Worm (Caenorhabditis elegans) whole organism, L4 larva: ENCODE results near the gene nhr-92.

Experiments
- D1046.2 ChIP-seq: fragments of 200-800 bp; sonication (Bioruptor generic); IDR thresholded peaks from 2 replicates; pipeline ENCODE4 v1.3.6; 2022; ENCODE audit warnings: missing genetic modification characterization, missing compliant biosample characterization
- F26F4.8 ChIP-seq: fragments of 200-800 bp; sonication (Bioruptor generic); conservative IDR thresholded peaks from 2 replicates; pipeline ENCODE4 v1.3.6; 2022; ENCODE audit warnings: missing genetic modification characterization, missing compliant biosample characterization
- T20F7.1 ChIP-seq: fragments of 200-800 bp; sonication (Bioruptor generic); optimal IDR thresholded peaks from 2 replicates; lab custom pipeline; 2018; ENCODE audit warnings: mild to moderate bottlenecking, missing genetic modification characterization, missing compliant biosample characterization
- Y105C5A.15 ChIP-seq: fragments of 200-800 bp; sonication (Bioruptor generic); IDR thresholded peaks from 2 replicates; pipeline ENCODE4 v1.3.6; 2022; ENCODE audit warnings: missing genetic modification characterization, missing compliant biosample characterization
- Y5F2A.4 ChIP-seq: fragments of 200-800 bp; sonication (Bioruptor generic); optimal IDR thresholded peaks from 2 replicates; lab custom pipeline; 2018; ENCODE audit warnings: mild to moderate bottlenecking, missing genetic modification characterization, missing compliant biosample characterization
- aha-1 ChIP-seq: fragments of 150-350 bp; peaks from one replicate; lab custom pipeline; 2014; ENCODE audit warnings: missing biosample characterization, missing genetic modification characterization
- aly-2 ChIP-seq: sonication (generic microtip); optimal IDR thresholded peaks from 2 replicates; lab custom pipeline; 2018; ENCODE audit warnings: missing biosample characterization, missing genetic modification characterization
- ama-1 ChIP-seq: fragments of 150-350 bp; optimal IDR thresholded peaks from 2 replicates; lab custom pipeline; 2014; ENCODE audit warnings: inconsistent platforms, mixed read lengths
- ceh-28 ChIP-seq: fragments of 150-350 bp; optimal IDR thresholded peaks from 2 replicates; lab custom pipeline; 2014; ENCODE audit warnings: missing biosample characterization, missing genetic modification reagents, missing genetic modification characterization
- ceh-82 ChIP-seq: sonication (generic microtip); optimal IDR thresholded peaks from 2 replicates; lab custom pipeline; 2017; ENCODE audit warnings: missing biosample characterization, missing genetic modification characterization
- ces-1 ChIP-seq: fragments of 150-350 bp; sonication (generic microtip); optimal IDR thresholded peaks from 4 replicates; lab custom pipeline; 2014; ENCODE audit warnings: missing biosample characterization, missing genetic modification reagents, missing genetic modification characterization
- cey-2 ChIP-seq: sonication (generic microtip); optimal IDR thresholded peaks from 3 replicates; lab custom pipeline; 2017; ENCODE audit warnings: missing genetic modification characterization, mild to moderate bottlenecking, missing compliant biosample characterization, antibody characterized with exemption, borderline replicate concordance; ENCODE audit not compliant: insufficient read depth
- daf-16 ChIP-seq, 3 experiments: sonication (generic microtip); optimal IDR thresholded peaks; 2 replicates each; lab custom pipeline; 2016 to 2017; ENCODE audit warnings: missing genetic modification characterization in 3 of 3, missing genetic modification reagents in 3 of 3, mild to moderate bottlenecking in 2 of 3, missing compliant biosample characterization in 2 of 3, missing biosample characterization in 1 of 3, moderate library complexity in 1 of 3
- daf-19 ChIP-seq: fragments of 200-800 bp; sonication (Bioruptor generic); conservative IDR thresholded peaks from 2 replicates; pipeline ENCODE4 v1.3.6; 2022; ENCODE audit warnings: missing genetic modification characterization, missing compliant biosample characterization
- dmd-6 ChIP-seq: fragments of 200-800 bp; sonication (Bioruptor generic); IDR thresholded peaks from 2 replicates; pipeline ENCODE4 v1.3.6; 2022; ENCODE audit warnings: missing genetic modification reagents, missing genetic modification characterization, missing compliant biosample characterization
- dpl-1 ChIP-seq: fragments of 150-350 bp; optimal IDR thresholded peaks from 2 replicates; lab custom pipeline; 2014; ENCODE audit warnings: missing biosample characterization, missing genetic modification reagents, missing genetic modification characterization
- fkh-10 ChIP-seq: fragments of 150-350 bp; optimal IDR thresholded peaks from 2 replicates; lab custom pipeline; 2014; ENCODE audit warnings: missing biosample characterization, missing genetic modification reagents, missing genetic modification characterization
- fos-1 ChIP-seq: fragments of 150-350 bp; optimal IDR thresholded peaks from 2 replicates; lab custom pipeline; 2014; ENCODE audit warnings: missing biosample characterization, missing genetic modification characterization
- gei-8 ChIP-seq: fragments of 200-800 bp; sonication (Bioruptor generic); optimal IDR thresholded peaks from 2 replicates; lab custom pipeline; 2018; ENCODE audit warnings: mild to moderate bottlenecking, missing genetic modification characterization, missing compliant biosample characterization
- hif-1 ChIP-seq, 2 experiments: sonication (generic microtip); optimal IDR thresholded peaks; 2 replicates each; lab custom pipeline; 2016 to 2017; ENCODE audit warnings: missing compliant biosample characterization in 2 of 2, missing genetic modification characterization in 2 of 2, missing genetic modification reagents in 2 of 2, missing genotype in 2 of 2, mild to moderate bottlenecking in 1 of 2
- hlh-11 ChIP-seq: fragments of 200-800 bp; sonication (Bioruptor generic); optimal IDR thresholded peaks from 2 replicates; lab custom pipeline; 2018; ENCODE audit warnings: mild to moderate bottlenecking, missing genetic modification characterization, missing compliant biosample characterization
- hlh-30 ChIP-seq: sonication (generic microtip); optimal IDR thresholded peaks from 2 replicates; lab custom pipeline; 2017; ENCODE audit warnings: antibody characterized with exemption, mild to moderate bottlenecking, missing genetic modification characterization, missing compliant biosample characterization; ENCODE audit not compliant: insufficient read depth
- hmg-1.1 ChIP-seq: fragments of 200-800 bp; sonication (Bioruptor generic); IDR thresholded peaks from 2 replicates; pipeline ENCODE4 v1.3.6; 2022; ENCODE audit warnings: missing genetic modification reagents, missing genetic modification characterization, missing compliant biosample characterization
- lim-7 ChIP-seq: fragments of 200-800 bp; sonication (Bioruptor generic); IDR thresholded peaks from 2 replicates; pipeline ENCODE4 v1.3.6; 2022; ENCODE audit warnings: missing genetic modification characterization, missing compliant biosample characterization
- lin-13 ChIP-seq: fragments of 150-350 bp; optimal IDR thresholded peaks from 2 replicates; lab custom pipeline; 2014; ENCODE audit warnings: missing biosample characterization, missing genetic modification reagents, missing genetic modification characterization
- lin-15B ChIP-seq: fragments of 150-350 bp; sonication (generic microtip); optimal IDR thresholded peaks from 3 replicates; lab custom pipeline; 2014; ENCODE audit warnings: missing biosample characterization, missing genetic modification characterization
- lin-38 ChIP-seq: fragments of 200-800 bp; sonication (Bioruptor generic); IDR thresholded peaks from 2 replicates; pipeline ENCODE4 v1.3.6; 2022; ENCODE audit warnings: missing genetic modification reagents, missing genetic modification characterization, missing compliant biosample characterization
- madf-5 ChIP-seq, 2 experiments: fragments of 200-800 bp; sonication (Bioruptor generic); IDR thresholded peaks; 2 replicates each; pipeline ENCODE4 v1.3.6; 2022; ENCODE audit warnings: missing compliant biosample characterization in 2 of 2, missing genetic modification characterization in 2 of 2
- madf-9 ChIP-seq: fragments of 200-800 bp; sonication (Bioruptor generic); conservative IDR thresholded peaks from 2 replicates; pipeline ENCODE4 v1.3.6; 2022; ENCODE audit warnings: missing genetic modification reagents, missing genetic modification characterization, missing compliant biosample characterization
- mdl-1 ChIP-seq, 2 experiments: fragments of 150-350 bp in 1 of 2; sonication (generic microtip) in 1 of 2; optimal IDR thresholded peaks; 2 replicates each; lab custom pipeline; 2014 to 2017; ENCODE audit warnings: missing biosample characterization in 2 of 2, missing genetic modification characterization in 2 of 2
- mxl-2 ChIP-seq: fragments of 200-800 bp; sonication (Bioruptor generic); conservative IDR thresholded peaks from 2 replicates; pipeline ENCODE4 v1.3.6; 2022; ENCODE audit warnings: missing genetic modification reagents, missing genetic modification characterization, missing compliant biosample characterization
- mxl-3 ChIP-seq: fragments of 200-800 bp; sonication (Bioruptor generic); optimal IDR thresholded peaks from 2 replicates; lab custom pipeline; 2018; ENCODE audit warnings: mild to moderate bottlenecking, missing genetic modification characterization, missing compliant biosample characterization
- nhr-11 ChIP-seq: fragments of 150-350 bp; optimal IDR thresholded peaks from 2 replicates; lab custom pipeline; 2014; ENCODE audit warnings: missing biosample characterization, missing genetic modification characterization
- nhr-111 ChIP-seq: fragments of 200-800 bp; sonication (Bioruptor generic); optimal IDR thresholded peaks from 2 replicates; lab custom pipeline; 2018; ENCODE audit warnings: mild to moderate bottlenecking, missing genetic modification characterization, missing compliant biosample characterization
- nhr-28 ChIP-seq: fragments of 150-350 bp; optimal IDR thresholded peaks from 2 replicates; lab custom pipeline; 2014; ENCODE audit warnings: missing biosample characterization, missing genetic modification characterization
- nhr-48 ChIP-seq: sonication (generic microtip); optimal IDR thresholded peaks from 2 replicates; lab custom pipeline; 2016; ENCODE audit warnings: mild to moderate bottlenecking, missing genetic modification characterization, missing compliant biosample characterization
- nhr-77 ChIP-seq: fragments of 150-350 bp; optimal IDR thresholded peaks from 2 replicates; lab custom pipeline; 2014; ENCODE audit warnings: missing biosample characterization, missing genetic modification characterization
- pqm-1 ChIP-seq: sonication (generic microtip); optimal IDR thresholded peaks from 2 replicates; lab custom pipeline; 2017; ENCODE audit warnings: missing biosample characterization, missing genetic modification characterization
- set-16 ChIP-seq: fragments of 200-800 bp; sonication (Bioruptor generic); IDR thresholded peaks from 2 replicates; pipeline ENCODE4 v1.3.6; 2022; ENCODE audit warnings: missing genetic modification reagents, missing genetic modification characterization, missing compliant biosample characterization
- skn-1 ChIP-seq: fragments of 150-350 bp; optimal IDR thresholded peaks from 2 replicates; lab custom pipeline; 2014; ENCODE audit warnings: missing biosample characterization, missing genetic modification characterization
- spr-1 ChIP-seq: sonication (generic microtip); optimal IDR thresholded peaks from 2 replicates; lab custom pipeline; 2016; ENCODE audit warnings: mild to moderate bottlenecking, missing genetic modification characterization, missing compliant biosample characterization
- spr-3 ChIP-seq: fragments of 200-800 bp; sonication (Bioruptor generic); optimal IDR thresholded peaks from 2 replicates; lab custom pipeline; 2018; ENCODE audit warnings: mild to moderate bottlenecking, missing genetic modification characterization, missing compliant biosample characterization
- tra-1 ChIP-seq: fragments of 200-800 bp; sonication (Bioruptor generic); IDR thresholded peaks from 2 replicates; pipeline ENCODE4 v1.3.6; 2022; ENCODE audit warnings: missing genetic modification reagents, missing genetic modification characterization, missing compliant biosample characterization
- unc-62 ChIP-seq, 3 experiments: fragments of 150-350 bp in 1 of 3; sonication (generic microtip); optimal IDR thresholded peaks in 2 of 3; peaks in 1 of 3; 1 replicate in 1 of 3; 2 replicates in 2 of 3; lab custom pipeline; 2014 to 2017; ENCODE audit warnings: missing biosample characterization in 3 of 3, missing genetic modification characterization in 3 of 3, missing genetic modification reagents in 3 of 3, missing genotype in 1 of 3
- zfp-2 ChIP-seq: sonication (generic microtip); optimal IDR thresholded peaks from 2 replicates; lab custom pipeline; 2016; ENCODE audit warnings: mild to moderate bottlenecking, missing genetic modification characterization, missing compliant biosample characterization
- zfp-3 ChIP-seq: fragments of 200-800 bp; sonication (Bioruptor generic); conservative IDR thresholded peaks from 2 replicates; pipeline ENCODE4 v1.3.6; 2022; ENCODE audit warnings: missing genetic modification reagents, missing genetic modification characterization, missing compliant biosample characterization
- ztf-11 ChIP-seq: fragments of 150-350 bp; optimal IDR thresholded peaks from 2 replicates; lab custom pipeline; 2014; ENCODE audit warnings: missing biosample characterization, missing genetic modification characterization

Gene nhr-92

DNA sequence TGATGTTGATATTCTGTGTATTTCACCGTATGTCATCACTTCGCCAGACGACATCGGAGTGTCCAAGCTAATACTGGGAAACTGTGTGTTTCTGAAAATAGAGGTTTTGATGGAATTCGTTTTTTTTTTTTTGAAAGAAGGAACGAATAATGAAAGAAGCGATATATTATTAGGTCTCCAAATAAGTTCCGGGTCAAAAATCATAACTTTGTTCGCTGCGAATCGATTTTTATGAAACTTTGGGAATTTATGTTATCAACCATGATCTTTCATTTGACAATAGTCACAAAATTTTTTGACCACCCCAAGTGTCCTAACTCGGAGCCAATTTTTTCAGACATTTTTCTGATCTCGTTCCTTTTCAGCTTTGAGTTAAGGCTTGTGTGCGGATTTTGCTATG is 25.3 kb downstream of the nhr-92 start, which contains the start of gene nhr-274:
nhr-274 (minus strand) TSS at position 101 of the 400 bp plus-strand sequence.
- 0 out of 2 replicates have a peak, but pooled peaks have one; percentile 5 for TF ChIP-seq D1046.2

- TF ChIP-seq tra-1, result no peak
- TF ChIP-seq aha-1 (tag; lab: Kevin White, UChicago), result peak; percentile 77
These were observed 29.5 kb downstream of the nhr-92 start for ce11 chrIV:1649349-1649748.

DNA sequence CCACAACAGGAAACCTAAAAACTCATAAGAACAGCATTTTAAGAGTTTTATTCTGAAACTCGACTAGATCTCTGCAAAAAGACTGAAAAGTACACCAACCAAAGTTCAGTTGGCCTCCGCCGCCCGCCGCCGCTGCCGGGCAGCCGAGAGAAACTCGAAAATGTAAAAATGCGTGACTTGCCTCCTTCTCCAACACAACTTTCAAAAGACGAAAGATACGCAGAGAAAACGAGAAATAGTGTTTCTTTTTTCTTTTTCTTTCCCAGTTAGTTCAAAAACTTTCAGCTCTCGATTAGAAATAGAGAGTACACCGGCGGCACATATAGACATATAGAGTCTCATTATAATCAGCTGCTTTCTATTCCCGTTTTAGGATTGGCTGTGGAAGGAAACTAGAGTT is 29.9 kb downstream of the nhr-92 start:
- TF ChIP-seq mxl-2 (GFP tag; lab: Robert Waterston, UW), result no peak
- TF ChIP-seq ceh-28 (tag; lab: Kevin White, UChicago), result no peak
- no peak for TF ChIP-seq lin-15B (tag; lab: Kevin White, UChicago)
- no peak for TF ChIP-seq lin-13 (GFP tag; lab: Kevin White, UChicago)
- no peak for TF ChIP-seq F26F4.8
- TF ChIP-seq zfp-3 (GFP tag; lab: Robert Waterston, UW), result no peak
- no peak for TF ChIP-seq hmg-1.1
- peak; percentile 11 for TF ChIP-seq ama-1
- TF ChIP-seq nhr-48 (tag; lab: Kevin White, UChicago), result no peak
- peak; percentile 78 for TF ChIP-seq aha-1 (tag; lab: Kevin White, UChicago)
- no peak for TF ChIP-seq Y5F2A.4
- peak; percentile 81 for TF ChIP-seq dmd-6 (GFP tag; lab: Robert Waterston, UW)
- no peak; the same call in 1 of the 2 replicates for TF ChIP-seq lin-38
- TF ChIP-seq daf-16 (GFP tag; optimal IDR thresholded peaks at IDR 0.05; lab: Kevin White, UChicago), result no peak
- no peak for TF ChIP-seq daf-16 (tag; optimal IDR thresholded peaks at IDR 0.05; lab: Kevin White, UChicago)
- TF ChIP-seq nhr-111, result no peak
- no peak for TF ChIP-seq skn-1
- TF ChIP-seq nhr-77, result peak; percentile 0
- no peak for TF ChIP-seq ceh-82 (tag; lab: Kevin White, UChicago)
- no peak for TF ChIP-seq spr-1 (tag; lab: Kevin White, UChicago)
- TF ChIP-seq nhr-11 (tag; lab: Kevin White, UChicago), result peak; percentile 10
- no peak for TF ChIP-seq Y105C5A.15
- TF ChIP-seq spr-3 (GFP tag; lab: Kevin White, UChicago), result no peak
- TF ChIP-seq hlh-11 (tag; lab: Kevin White, UChicago), result peak; percentile 69
- TF ChIP-seq zfp-2 (tag; lab: Kevin White, UChicago), result no peak
- peak; percentile 59 for TF ChIP-seq nhr-28
- no peak for TF ChIP-seq aly-2
- TF ChIP-seq cey-2 (tag; lab: Kevin White, UChicago), result no peak
- no peak for TF ChIP-seq set-16 (GFP tag; lab: Robert Waterston, UW)
- TF ChIP-seq fos-1 (tag; lab: Kevin White, UChicago), result no peak
- TF ChIP-seq madf-9 (GFP tag; lab: Robert Waterston, UW), result no peak
- peak in 1 of 2 experiments; percentile 67 for TF ChIP-seq mdl-1 (tag; optimal IDR thresholded peaks at IDR 0.05; lab: Kevin White, UChicago)
- TF ChIP-seq dpl-1, result no peak
- no peak for TF ChIP-seq fkh-10
- TF ChIP-seq ces-1 (GFP tag; lab: Kevin White, UChicago), result no peak
- TF ChIP-seq gei-8 (GFP tag; lab: Kevin White, UChicago), result no peak
- no peak for TF ChIP-seq pqm-1 (tag; lab: Kevin White, UChicago)
- peak in 1 of 2 experiments; percentile 44 for TF ChIP-seq hif-1 (tag; optimal IDR thresholded peaks at IDR 0.05; lab: Kevin White, UChicago)
- peak; percentile 50 for TF ChIP-seq T20F7.1 (GFP tag; lab: Kevin White, UChicago)
- no peak for TF ChIP-seq lim-7 (GFP tag; lab: Robert Waterston, UW)
- no peak for TF ChIP-seq ztf-11 (tag; lab: Kevin White, UChicago)
- TF ChIP-seq madf-5 (GFP tag; IDR thresholded peaks at IDR 0.05; lab: Robert Waterston, UW), result no peak
- no peak for TF ChIP-seq mxl-3 (GFP tag; lab: Kevin White, UChicago)
- no peak for TF ChIP-seq D1046.2
- peak in 1 of 2 experiments; percentile 36 for TF ChIP-seq unc-62 (GFP tag; optimal IDR thresholded peaks at IDR 0.05 in 1 of 2; lab: Kevin White, UChicago)
- no peak for TF ChIP-seq unc-62 (tag; optimal IDR thresholded peaks at IDR 0.05; lab: Kevin White, UChicago)
- no peak for TF ChIP-seq daf-19 (GFP tag; lab: Robert Waterston, UW)
- TF ChIP-seq hlh-30 (tag; lab: Kevin White, UChicago), result peak; percentile 79
